Worm (Caenorhabditis elegans) whole organism, late embryonic: ENCODE data around the gene C44C10.10.

Source experiments
- ceh-2 ChIP-seq: sonication (generic microtip); optimal IDR thresholded peaks from 2 replicates; lab custom pipeline; 2016; ENCODE audit warnings: missing genotype, missing genetic modification characterization, missing compliant biosample characterization
- ceh-24 ChIP-seq: sonication (generic microtip); optimal IDR thresholded peaks from 2 replicates; lab custom pipeline; 2016; ENCODE audit warnings: mild to moderate bottlenecking, missing genetic modification characterization, missing compliant biosample characterization
- ceh-31 ChIP-seq: sonication (generic microtip); optimal IDR thresholded peaks from 2 replicates; lab custom pipeline; 2016; ENCODE audit warnings: missing genetic modification characterization, missing compliant biosample characterization
- dve-1 ChIP-seq: sonication (generic microtip); optimal IDR thresholded peaks from 2 replicates; lab custom pipeline; 2017; ENCODE audit warnings: antibody characterized with exemption, mild to moderate bottlenecking, missing genetic modification characterization, missing compliant biosample characterization
- ets-4 ChIP-seq: sonication (generic microtip); optimal IDR thresholded peaks from 2 replicates; lab custom pipeline; 2016; ENCODE audit warnings: missing genetic modification characterization, missing compliant biosample characterization
- madf-2 ChIP-seq: sonication (generic microtip); optimal IDR thresholded peaks from 2 replicates; lab custom pipeline; 2017; ENCODE audit warnings: missing genetic modification characterization, missing compliant biosample characterization
- nhr-11 ChIP-seq: fragments of 150-350 bp; optimal IDR thresholded peaks from 2 replicates; lab custom pipeline; 2014; ENCODE audit warnings: missing biosample characterization, missing genetic modification characterization
- pat-9 ChIP-seq: fragments of 200-800 bp; sonication (Bioruptor generic); optimal IDR thresholded peaks from 2 replicates; lab custom pipeline; 2018; ENCODE audit warnings: mild to moderate bottlenecking, missing genetic modification characterization, moderate library complexity, missing compliant biosample characterization
- pha-4 ChIP-seq: fragments of 150-350 bp; optimal IDR thresholded peaks from 2 replicates; lab custom pipeline; 2018; ENCODE audit warnings: missing biosample characterization, missing genetic modification reagents, missing genetic modification characterization
- pqm-1 ChIP-seq: sonication (generic microtip); optimal IDR thresholded peaks from 2 replicates; lab custom pipeline; 2016; ENCODE audit warnings: missing genetic modification characterization, missing compliant biosample characterization

DNA sequence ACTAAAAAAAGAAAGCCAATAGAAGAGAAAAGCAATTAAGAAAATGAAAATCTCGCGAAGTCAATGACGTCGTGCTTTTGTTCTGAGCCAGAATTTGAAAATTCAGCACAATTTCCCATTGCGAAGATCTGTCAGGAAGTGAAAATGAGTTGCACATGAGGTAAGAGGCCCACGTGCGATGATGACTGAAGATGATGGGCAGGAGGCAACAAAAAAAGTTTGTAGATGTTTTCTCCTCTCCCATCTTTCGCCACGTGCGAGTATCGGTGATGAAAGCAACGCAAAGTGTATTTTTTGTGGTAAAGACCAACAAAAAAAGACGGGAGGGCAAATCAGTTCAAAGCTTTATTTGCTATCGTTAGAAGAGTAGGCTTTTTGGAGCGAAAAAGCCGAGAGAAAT is 28.0 kb upstream of the C44C10.10 start:
- TF ChIP-seq ceh-24: no peak
- TF ChIP-seq pha-4 (tag; lab: Kevin White, UChicago): no peak
- no peak for TF ChIP-seq ceh-2
- no peak for TF ChIP-seq nhr-11
- no peak for TF ChIP-seq madf-2 (tag; lab: Kevin White, UChicago)
- no peak for TF ChIP-seq ceh-31 (tag; lab: Kevin White, UChicago)
- TF ChIP-seq pat-9 (tag; lab: Kevin White, UChicago): no peak
- TF ChIP-seq ets-4 (tag; lab: Kevin White, UChicago): no peak
- no peak for TF ChIP-seq pqm-1
- TF ChIP-seq dve-1 (tag; lab: Kevin White, UChicago): no peak
